Worm (Caenorhabditis elegans): Measurements from ENCODE around the gene K07H8.7.

Gene K07H8.7

DNA sequence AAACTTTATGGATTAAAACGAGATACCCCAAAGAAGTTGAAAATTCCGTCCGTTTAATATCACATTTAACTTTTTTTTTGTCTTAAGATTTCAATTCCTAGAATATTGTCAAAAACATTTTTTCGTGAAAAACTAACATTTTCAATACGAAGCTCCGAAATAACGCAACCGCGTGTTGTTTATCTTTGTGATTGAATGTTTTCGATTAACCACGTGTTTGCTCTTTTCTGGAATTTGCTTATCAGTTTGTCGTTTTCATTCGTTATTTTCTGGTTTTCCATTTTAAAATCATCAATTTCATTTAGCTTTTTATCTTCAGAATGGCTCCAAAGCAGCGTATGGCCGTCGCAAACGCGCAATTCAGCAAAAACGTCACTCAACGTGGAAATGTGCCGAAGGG is 34.4 kb downstream of the K07H8.7 start, which contains the start of gene serp-1.2 (continued):
- TF ChIP-seq zag-1 (tag; optimal IDR thresholded peaks at IDR 0.05), result no peak
- no peak for TF ChIP-seq fos-1 (tag; optimal IDR thresholded peaks at IDR 0.05)
- TF ChIP-seq pax-3 (tag; optimal IDR thresholded peaks at IDR 0.05), result no peak
- no peak for TF ChIP-seq pqm-1 (tag; optimal IDR thresholded peaks at IDR 0.05)
- no peak for TF ChIP-seq ces-1 (GFP tag; optimal IDR thresholded peaks at IDR 0.05)
- no peak for TF ChIP-seq tbx-2 (tag; optimal IDR thresholded peaks at IDR 0.05)
- TF ChIP-seq ceh-82 (tag; optimal IDR thresholded peaks at IDR 0.05), result no peak
- TF ChIP-seq fkh-10 (GFP tag; optimal IDR thresholded peaks at IDR 0.05), result no peak
- TF ChIP-seq efl-3 (GFP tag; optimal IDR thresholded peaks at IDR 0.05), result no peak
- no peak for TF ChIP-seq nhr-237 (tag; optimal IDR thresholded peaks at IDR 0.05)
- TF ChIP-seq ceh-8 (GFP tag; optimal IDR thresholded peaks at IDR 0.05), result no peak
- peak in 1 of 2 experiments; percentile 31 for TF ChIP-seq lin-35 (GFP tag; optimal IDR thresholded peaks at IDR 0.05)
- no peak for TF ChIP-seq skn-1 (tag; optimal IDR thresholded peaks at IDR 0.05)
- TF ChIP-seq ama-1 (optimal IDR thresholded peaks at IDR 0.05), result no peak
- no peak for TF ChIP-seq elt-3 (tag; optimal IDR thresholded peaks at IDR 0.05)
- no peak for TF ChIP-seq nhr-19 (GFP tag; conservative IDR thresholded peaks at IDR 0.05)
- peak; percentile 14 for TF ChIP-seq mep-1 (tag; optimal IDR thresholded peaks at IDR 0.05)
- no peak for TF ChIP-seq ztf-11 (tag; optimal IDR thresholded peaks at IDR 0.05)
- TF ChIP-seq aly-2 (tag; optimal IDR thresholded peaks at IDR 0.05), result no peak
- TF ChIP-seq nhr-28 (tag; optimal IDR thresholded peaks at IDR 0.05), result no peak
- no peak for TF ChIP-seq swsn-7 (tag; optimal IDR thresholded peaks at IDR 0.05)
- no peak for TF ChIP-seq nhr-90 (tag; optimal IDR thresholded peaks at IDR 0.05; ENCODE audit: poor library complexity)
- no peak for TF ChIP-seq sptf-1 (tag; optimal IDR thresholded peaks at IDR 0.05)
- TF ChIP-seq mef-2 (tag; optimal IDR thresholded peaks at IDR 0.05), result no peak
- no peak for TF ChIP-seq lin-15B (tag; optimal IDR thresholded peaks at IDR 0.05)
- TF ChIP-seq C16A3.4 (tag; optimal IDR thresholded peaks at IDR 0.05), result no peak
- peak; percentile 40 for TF ChIP-seq nhr-20 (tag; optimal IDR thresholded peaks at IDR 0.05)
- TF ChIP-seq alr-1 (tag; optimal IDR thresholded peaks at IDR 0.05; ENCODE audit: borderline replicate concordance), result no peak
- TF ChIP-seq sup-37 (GFP tag; optimal IDR thresholded peaks at IDR 0.05), result no peak
- TF ChIP-seq mdl-1 (tag; optimal IDR thresholded peaks at IDR 0.05), result peak in 1 of 2 experiments; percentile 39
- no peak for TF ChIP-seq ceh-90 (tag; optimal IDR thresholded peaks at IDR 0.05)
- no peak for TF ChIP-seq nhr-85 (tag)
- TF ChIP-seq unc-98 (GFP tag; IDR thresholded peaks at IDR 0.05), result no peak
- no peak for TF ChIP-seq C04F5.9 (tag; optimal IDR thresholded peaks at IDR 0.05)
- TF ChIP-seq lin-39 (tag; optimal IDR thresholded peaks at IDR 0.05), result no peak
- no peak for TF ChIP-seq hlh-17 (GFP tag; optimal IDR thresholded peaks at IDR 0.05; ENCODE audit: borderline replicate concordance)
- no peak for TF ChIP-seq mab-9 (GFP tag; IDR thresholded peaks at IDR 0.05)
- no peak for TF ChIP-seq tlp-1 (tag; optimal IDR thresholded peaks at IDR 0.05)
- no peak for TF ChIP-seq nhr-76 (tag; optimal IDR thresholded peaks at IDR 0.05)
- no peak for TF ChIP-seq sox-4 (tag; optimal IDR thresholded peaks at IDR 0.05)
- no peak for TF ChIP-seq unc-30 (tag; optimal IDR thresholded peaks at IDR 0.05)
- no peak for TF ChIP-seq isw-1 (GFP tag; IDR thresholded peaks at IDR 0.05)
- TF ChIP-seq jun-1 (tag; optimal IDR thresholded peaks at IDR 0.05), result no peak
- no peak for TF ChIP-seq nhr-47 (tag; optimal IDR thresholded peaks at IDR 0.05)
- TF ChIP-seq nhr-12 (tag; optimal IDR thresholded peaks at IDR 0.05), result no peak
- TF ChIP-seq lin-13 (GFP tag; optimal IDR thresholded peaks at IDR 0.05), result no peak
- TF ChIP-seq xbp-1 (tag; optimal IDR thresholded peaks at IDR 0.05), result no peak
- TF ChIP-seq snu-23 (GFP tag; optimal IDR thresholded peaks at IDR 0.05), result no peak
- TF ChIP-seq lir-3 (tag; optimal IDR thresholded peaks at IDR 0.05; ENCODE audit: poor library complexity), result no peak
- no peak for TF ChIP-seq fkh-8 (tag; optimal IDR thresholded peaks at IDR 0.05)
- no peak for TF ChIP-seq fkh-4 (tag; optimal IDR thresholded peaks at IDR 0.05; ENCODE audit: borderline replicate concordance)
- peak in 1 of 2 experiments; percentile 37 for TF ChIP-seq lsy-2 (tag; optimal IDR thresholded peaks at IDR 0.05)
- TF ChIP-seq lin-14 (GFP tag; optimal IDR thresholded peaks at IDR 0.05), result peak; percentile 31
- no peak for TF ChIP-seq dsc-1 (tag; optimal IDR thresholded peaks at IDR 0.05)
- no peak for TF ChIP-seq ceh-88 (GFP tag; IDR thresholded peaks at IDR 0.05)
